Worm (Caenorhabditis elegans) whole organism, L1 larva: ENCODE measurements around the gene F14B8.4.

Source experiments
- F16B12.6 ChIP-seq: fragments of 150-350 bp; optimal IDR thresholded peaks from 2 replicates; lab custom pipeline; 2014; ENCODE audit warnings: missing biosample characterization, missing genetic modification characterization
- blmp-1 ChIP-seq: fragments of 150-350 bp; optimal IDR thresholded peaks from 2 replicates; lab custom pipeline; 2014; ENCODE audit warnings: missing biosample characterization, missing genetic modification characterization
- ceh-8 ChIP-seq: fragments of 200-800 bp; sonication (Bioruptor generic); optimal IDR thresholded peaks from 2 replicates; lab custom pipeline; 2018; ENCODE audit warnings: mild to moderate bottlenecking, missing genetic modification characterization, moderate library complexity, missing compliant biosample characterization
- ceh-82 ChIP-seq, 3 experiments: fragments of 150-350 bp in 1 of 3; sonication (generic microtip) in 2 of 3; optimal IDR thresholded peaks; 2 replicates each; lab custom pipeline; 2014 to 2017; ENCODE audit warnings: missing biosample characterization in 3 of 3, missing genetic modification characterization in 3 of 3
- ceh-88 ChIP-seq: fragments of 200-800 bp; sonication (Bioruptor generic); IDR thresholded peaks from 2 replicates; pipeline ENCODE4 v1.3.6; 2022; ENCODE audit warnings: missing genetic modification characterization, missing compliant biosample characterization
- dsc-1 ChIP-seq: sonication (generic microtip); optimal IDR thresholded peaks from 2 replicates; lab custom pipeline; 2016; ENCODE audit warnings: mild to moderate bottlenecking, missing genetic modification characterization, missing compliant biosample characterization
- efl-1 ChIP-seq, 4 experiments: fragments of 150-350 bp; optimal IDR thresholded peaks in 3 of 4; peaks in 1 of 4; 1 replicate in 1 of 4; 2 replicates in 3 of 4; lab custom pipeline; 2014; ENCODE audit warnings: missing biosample characterization in 2 of 4, missing genetic modification characterization in 2 of 4, missing genetic modification reagents in 2 of 4
- efl-3 ChIP-seq: fragments of 200-800 bp; sonication (Bioruptor generic); optimal IDR thresholded peaks from 2 replicates; lab custom pipeline; 2018; ENCODE audit warnings: mild to moderate bottlenecking, missing genetic modification characterization, missing compliant biosample characterization
- egl-13 ChIP-seq: sonication (generic microtip); optimal IDR thresholded peaks from 2 replicates; lab custom pipeline; 2016; ENCODE audit warnings: missing genotype, missing genetic modification reagents, missing genetic modification characterization, missing compliant biosample characterization
- elt-2 ChIP-seq: sonication (generic microtip); optimal IDR thresholded peaks from 2 replicates; lab custom pipeline; 2016; ENCODE audit warnings: missing genetic modification characterization, mild to moderate bottlenecking, inconsistent platforms, missing compliant biosample characterization, missing genetic modification reagents
- elt-3 ChIP-seq, 6 experiments: fragments of 150-350 bp in 1 of 6; sonication (generic microtip); optimal IDR thresholded peaks; 2 replicates each; lab custom pipeline; 2017 to 2018; ENCODE audit warnings: missing biosample characterization in 6 of 6, missing genetic modification characterization in 6 of 6, inconsistent platforms in 1 of 6
- fkh-10 ChIP-seq: sonication (generic microtip); optimal IDR thresholded peaks from 2 replicates; lab custom pipeline; 2017; ENCODE audit warnings: missing biosample characterization, missing genetic modification reagents, missing genetic modification characterization
- fkh-4 ChIP-seq: sonication (generic microtip); optimal IDR thresholded peaks from 2 replicates; lab custom pipeline; 2016; ENCODE audit warnings: missing compliant biosample characterization, missing genetic modification characterization, borderline replicate concordance
- fkh-8 ChIP-seq: sonication (generic microtip); optimal IDR thresholded peaks from 2 replicates; lab custom pipeline; 2016; ENCODE audit warnings: mild to moderate bottlenecking, missing genetic modification characterization, missing compliant biosample characterization
- grh-1 ChIP-seq: fragments of 200-800 bp; sonication (Bioruptor generic); IDR thresholded peaks from 2 replicates; pipeline ENCODE4 v1.3.6; 2022; ENCODE audit warnings: missing genetic modification reagents, missing genetic modification characterization, missing compliant biosample characterization
- hlh-17 ChIP-seq: fragments of 200-800 bp; sonication (Bioruptor generic); optimal IDR thresholded peaks from 2 replicates; lab custom pipeline; 2018; ENCODE audit warnings: missing genetic modification characterization, mild to moderate bottlenecking, missing compliant biosample characterization, moderate library complexity, borderline replicate concordance
- hlh-4 ChIP-seq: sonication (generic microtip); optimal IDR thresholded peaks from 2 replicates; lab custom pipeline; 2016; ENCODE audit warnings: mild to moderate bottlenecking, missing genetic modification characterization, missing compliant biosample characterization
- hpl-2 ChIP-seq: fragments of 150-350 bp; optimal IDR thresholded peaks from 2 replicates; lab custom pipeline; 2014; ENCODE audit warnings: missing biosample characterization, missing genetic modification reagents, missing genetic modification characterization
- irx-1 ChIP-seq: sonication (generic microtip); optimal IDR thresholded peaks from 2 replicates; lab custom pipeline; 2016; ENCODE audit warnings: missing genetic modification characterization, missing compliant biosample characterization
- isw-1 ChIP-seq: fragments of 200-800 bp; sonication (Bioruptor generic); IDR thresholded peaks from 2 replicates; pipeline ENCODE4 v1.3.6; 2022; ENCODE audit warnings: missing genetic modification characterization, missing compliant biosample characterization
- lin-13 ChIP-seq: fragments of 150-350 bp; optimal IDR thresholded peaks from 2 replicates; lab custom pipeline; 2014; ENCODE audit warnings: missing biosample characterization, missing genetic modification reagents, missing genetic modification characterization
- lin-14 ChIP-seq: fragments of 200-800 bp; sonication (Bioruptor generic); optimal IDR thresholded peaks from 2 replicates; lab custom pipeline; 2018; ENCODE audit warnings: mild to moderate bottlenecking, missing genetic modification characterization, moderate library complexity, missing compliant biosample characterization
- lsy-2 ChIP-seq, 2 experiments: fragments of 150-350 bp; optimal IDR thresholded peaks; 2 replicates each; lab custom pipeline; 2014; ENCODE audit warnings: missing biosample characterization in 2 of 2, missing genetic modification characterization in 2 of 2
- mdl-1 ChIP-seq, 2 experiments: fragments of 150-350 bp; optimal IDR thresholded peaks; 2 replicates each; lab custom pipeline; 2014 to 2017; ENCODE audit warnings: missing biosample characterization in 2 of 2, missing genetic modification characterization in 2 of 2, inconsistent platforms in 1 of 2
- mef-2 ChIP-seq: fragments of 150-350 bp; optimal IDR thresholded peaks from 2 replicates; lab custom pipeline; 2014; ENCODE audit warnings: missing biosample characterization, missing genetic modification characterization
- nhr-11 ChIP-seq: fragments of 150-350 bp; optimal IDR thresholded peaks from 2 replicates; lab custom pipeline; 2014; ENCODE audit warnings: missing biosample characterization, missing genetic modification characterization
- nhr-19 ChIP-seq: fragments of 200-800 bp; sonication (Bioruptor generic); conservative IDR thresholded peaks from 2 replicates; pipeline ENCODE4 v1.3.6; 2022; ENCODE audit warnings: missing genetic modification characterization, missing compliant biosample characterization
- nhr-237 ChIP-seq: fragments of 150-350 bp; optimal IDR thresholded peaks from 2 replicates; lab custom pipeline; 2014; ENCODE audit warnings: missing biosample characterization, missing genetic modification characterization
- nhr-28 ChIP-seq: fragments of 150-350 bp; optimal IDR thresholded peaks from 2 replicates; lab custom pipeline; 2014; ENCODE audit warnings: missing biosample characterization, missing genetic modification characterization
- nhr-47 ChIP-seq: sonication (generic microtip); optimal IDR thresholded peaks from 2 replicates; lab custom pipeline; 2016; ENCODE audit warnings: mild to moderate bottlenecking, missing genetic modification characterization, moderate library complexity, missing compliant biosample characterization
- nhr-71 ChIP-seq: sonication (generic microtip); optimal IDR thresholded peaks from 2 replicates; lab custom pipeline; 2016; ENCODE audit warnings: mild to moderate bottlenecking, missing genetic modification characterization, moderate library complexity, missing compliant biosample characterization
- nhr-76 ChIP-seq: sonication (generic microtip); optimal IDR thresholded peaks from 2 replicates; lab custom pipeline; 2017; ENCODE audit warnings: missing biosample characterization, missing genetic modification characterization
- nhr-77 ChIP-seq: fragments of 150-350 bp; optimal IDR thresholded peaks from 2 replicates; lab custom pipeline; 2014; ENCODE audit warnings: missing biosample characterization, missing genetic modification characterization
- nhr-84 ChIP-seq: sonication (generic microtip); optimal IDR thresholded peaks from 2 replicates; lab custom pipeline; 2017; ENCODE audit warnings: missing biosample characterization, missing genetic modification characterization
- nhr-90 ChIP-seq: sonication (generic microtip); optimal IDR thresholded peaks from 2 replicates; lab custom pipeline; 2016; ENCODE audit warnings: mild to moderate bottlenecking, missing genetic modification characterization, missing compliant biosample characterization; ENCODE audit not compliant: poor library complexity
- pax-3 ChIP-seq: fragments of 200-800 bp; sonication (Bioruptor generic); optimal IDR thresholded peaks from 2 replicates; lab custom pipeline; 2018; ENCODE audit warnings: mild to moderate bottlenecking, missing genetic modification characterization, moderate library complexity, missing compliant biosample characterization
- rnt-1 ChIP-seq: sonication (generic microtip); optimal IDR thresholded peaks from 2 replicates; lab custom pipeline; 2016; ENCODE audit warnings: mild to moderate bottlenecking, missing genetic modification characterization, moderate library complexity, missing compliant biosample characterization
- skn-1 ChIP-seq: fragments of 150-350 bp; optimal IDR thresholded peaks from 2 replicates; lab custom pipeline; 2014; ENCODE audit warnings: missing biosample characterization, missing genetic modification characterization
- swsn-7 ChIP-seq: sonication (generic microtip); optimal IDR thresholded peaks from 2 replicates; lab custom pipeline; 2016; ENCODE audit warnings: missing genetic modification characterization, missing compliant biosample characterization
- tbx-2 ChIP-seq: sonication (generic microtip); optimal IDR thresholded peaks from 2 replicates; lab custom pipeline; 2016; ENCODE audit warnings: missing genetic modification characterization, missing compliant biosample characterization
- unc-130 ChIP-seq: fragments of 150-350 bp; optimal IDR thresholded peaks from 2 replicates; lab custom pipeline; 2017; ENCODE audit warnings: missing biosample characterization, missing genetic modification characterization, inconsistent platforms
- unc-30 ChIP-seq: sonication (generic microtip); optimal IDR thresholded peaks from 2 replicates; lab custom pipeline; 2017; ENCODE audit warnings: missing biosample characterization, missing genetic modification characterization
- unc-62 ChIP-seq: fragments of 150-350 bp; optimal IDR thresholded peaks from 2 replicates; lab custom pipeline; 2014; ENCODE audit warnings: missing biosample characterization, missing genetic modification reagents, missing genetic modification characterization
- unc-98 ChIP-seq: fragments of 200-800 bp; sonication (Bioruptor generic); IDR thresholded peaks from 2 replicates; pipeline ENCODE4 v1.3.6; 2022; ENCODE audit warnings: missing genetic modification characterization, missing compliant biosample characterization
- xbp-1 ChIP-seq: sonication (generic microtip); optimal IDR thresholded peaks from 2 replicates; lab custom pipeline; 2016; ENCODE audit warnings: missing genetic modification characterization, missing compliant biosample characterization
- zag-1 ChIP-seq: fragments of 150-350 bp; optimal IDR thresholded peaks from 2 replicates; lab custom pipeline; 2014; ENCODE audit warnings: missing biosample characterization, missing genetic modification characterization
- zip-4 ChIP-seq: fragments of 200-800 bp; sonication (Bioruptor generic); optimal IDR thresholded peaks from 2 replicates; lab custom pipeline; 2018; ENCODE audit warnings: mild to moderate bottlenecking, missing genetic modification characterization, moderate library complexity, missing compliant biosample characterization

The F14B8.4 gene

ce11 chrX:6902958-6903357 is 3.2 kb upstream of the F14B8.4 start (continued):
- peak; percentile 26 for TF ChIP-seq skn-1
- no peak for TF ChIP-seq nhr-28 (tag; lab: Kevin White, UChicago)
- peak; percentile 16 to 58 for TF ChIP-seq lsy-2 (tag; optimal IDR thresholded peaks at IDR 0.05; lab: Kevin White, UChicago)
- TF ChIP-seq ceh-82 (tag; optimal IDR thresholded peaks at IDR 0.05; lab: Kevin White, UChicago) = peak in 2 of 3 experiments; percentile 3 to 43
- peak; percentile 36 for TF ChIP-seq elt-2
- peak; percentile 11 for TF ChIP-seq zip-4 (GFP tag; lab: Kevin White, UChicago)
- peak; percentile 68 for TF ChIP-seq dsc-1 (tag; lab: Kevin White, UChicago)
- peak; percentile 42 for TF ChIP-seq tbx-2 (tag; lab: Kevin White, UChicago)
- TF ChIP-seq blmp-1 = peak; percentile 9
- TF ChIP-seq xbp-1 (tag; lab: Kevin White, UChicago) = peak; percentile 59
- peak; percentile 51 for TF ChIP-seq swsn-7 (tag; lab: Kevin White, UChicago)
- TF ChIP-seq unc-130 (tag; lab: Kevin White, UChicago) = peak; percentile 15
- TF ChIP-seq efl-1 (optimal IDR thresholded peaks at IDR 0.05; lab: Kevin White, UChicago) = peak; percentile 5 to 20
- TF ChIP-seq efl-1 (GFP tag; optimal IDR thresholded peaks at IDR 0.05 in 1 of 2; lab: Kevin White, UChicago) = peak in 1 of 2 experiments; percentile 90
- TF ChIP-seq nhr-19 = peak; percentile 65
- peak in 1 of 6 experiments; percentile 26 for TF ChIP-seq elt-3 (tag; optimal IDR thresholded peaks at IDR 0.05; lab: Kevin White, UChicago)
- TF ChIP-seq egl-13 (tag; lab: Kevin White, UChicago) = no peak
- TF ChIP-seq hlh-4 = no peak
- no peak for TF ChIP-seq zag-1 (tag; lab: Kevin White, UChicago)
- TF ChIP-seq ceh-88 (GFP tag; lab: Robert Waterston, UW) = no peak
- no peak for TF ChIP-seq fkh-10 (GFP tag; lab: Kevin White, UChicago)
- peak in 1 of 2 experiments; percentile 76 for TF ChIP-seq mdl-1 (tag; optimal IDR thresholded peaks at IDR 0.05; lab: Kevin White, UChicago)

ce11 chrX:6901078-6901477 is 1.3 kb upstream of the F14B8.4 start, which contains the start of gene pes-23:
TSS of gene pes-23 (plus strand) at chrX:6901378.
- TF ChIP-seq grh-1 (GFP tag; lab: Robert Waterston, UW) (no peak), efl-3 (GFP tag; lab: Kevin White, UChicago) (no peak), unc-62 (GFP tag; lab: Kevin White, UChicago) (no peak), nhr-47 (tag; lab: Kevin White, UChicago) (no peak), nhr-84 (tag; lab: Kevin White, UChicago) (no peak), elt-3 (tag; optimal IDR thresholded peaks at IDR 0.05; lab: Kevin White, UChicago) (no peak), F16B12.6 (tag; lab: Kevin White, UChicago) (no peak), nhr-28 (tag; lab: Kevin White, UChicago) (no peak)

- no peak for TF ChIP-seq nhr-90 (tag; lab: Kevin White, UChicago)
- peak; percentile 45 for TF ChIP-seq nhr-71 (tag; lab: Kevin White, UChicago)
- no peak for TF ChIP-seq nhr-11
- TF ChIP-seq unc-30 (tag; lab: Kevin White, UChicago) = no peak
- peak; percentile 69 for TF ChIP-seq lin-14 (GFP tag; lab: Kevin White, UChicago)
- no peak for TF ChIP-seq isw-1 (GFP tag; lab: Robert Waterston, UW)
- TF ChIP-seq nhr-76 (tag; lab: Kevin White, UChicago) = no peak
- TF ChIP-seq nhr-237 (tag; lab: Kevin White, UChicago) = no peak
- no peak for TF ChIP-seq dsc-1 (tag; lab: Kevin White, UChicago)
- TF ChIP-seq efl-1 (optimal IDR thresholded peaks at IDR 0.05; lab: Kevin White, UChicago) = no peak
- TF ChIP-seq efl-1 (GFP tag; optimal IDR thresholded peaks at IDR 0.05 in 1 of 2; lab: Kevin White, UChicago) = peak in 1 of 2 experiments; percentile 28
- peak; percentile 12 for TF ChIP-seq blmp-1
- TF ChIP-seq tbx-2 (tag; lab: Kevin White, UChicago) = no peak
- TF ChIP-seq rnt-1 (tag; lab: Kevin White, UChicago) = peak; percentile 42
- no peak for TF ChIP-seq ceh-8
- TF ChIP-seq hlh-17 (GFP tag; lab: Kevin White, UChicago) = no peak
- no peak for TF ChIP-seq lin-13 (GFP tag; lab: Kevin White, UChicago)
- no peak for TF ChIP-seq hlh-4
- no peak for TF ChIP-seq irx-1 (tag; lab: Kevin White, UChicago)
- no peak for TF ChIP-seq nhr-84 (tag; lab: Kevin White, UChicago)
- no peak for TF ChIP-seq unc-98
- TF ChIP-seq fkh-8 (tag; lab: Kevin White, UChicago) = no peak
- peak in 1 of 2 experiments; percentile 48 for TF ChIP-seq lsy-2 (tag; optimal IDR thresholded peaks at IDR 0.05; lab: Kevin White, UChicago)
- TF ChIP-seq F16B12.6 (tag; lab: Kevin White, UChicago) = no peak
- TF ChIP-seq hpl-2 (GFP tag; lab: Kevin White, UChicago) = no peak
- TF ChIP-seq ceh-82 (tag; optimal IDR thresholded peaks at IDR 0.05; lab: Kevin White, UChicago) = no peak
- TF ChIP-seq nhr-77 (tag; lab: Kevin White, UChicago) = no peak
- TF ChIP-seq fkh-4 = no peak
- TF ChIP-seq pax-3 (tag; lab: Kevin White, UChicago) = no peak
- no peak for TF ChIP-seq mef-2 (tag; lab: Kevin White, UChicago)
Observed at ce11 chrX:6894104-6894503, 5.6 kb downstream of the F14B8.4 start.
